Worm (Caenorhabditis elegans) whole organism, midembryonic: ENCODE results near the gene K09F6.13.

Experiments
- T22C8.4 ChIP-seq: fragments of 200-800 bp; sonication (Bioruptor generic); IDR thresholded peaks from 2 replicates; pipeline ENCODE4 v1.3.6; 2022; ENCODE audit warnings: missing genetic modification characterization, missing compliant biosample characterization
- cog-1 ChIP-seq: sonication (generic microtip); optimal IDR thresholded peaks from 2 replicates; lab custom pipeline; 2016; ENCODE audit warnings: missing genetic modification characterization, missing compliant biosample characterization
- flt-1 ChIP-seq: fragments of 200-800 bp; sonication (Bioruptor generic); IDR thresholded peaks from 2 replicates; pipeline ENCODE4 v1.3.6; 2022; ENCODE audit warnings: missing genetic modification characterization, missing compliant biosample characterization
- klf-2 ChIP-seq: fragments of 200-800 bp; sonication (Bioruptor generic); conservative IDR thresholded peaks from 2 replicates; pipeline ENCODE4 v1.3.6; 2022; ENCODE audit warnings: missing genetic modification reagents, missing genetic modification characterization, missing compliant biosample characterization
- ref-1 ChIP-seq: fragments of 200-800 bp; sonication (Bioruptor generic); conservative IDR thresholded peaks from 2 replicates; pipeline ENCODE4 v1.3.6; 2022; ENCODE audit warnings: missing genetic modification reagents, missing genetic modification characterization, missing compliant biosample characterization
- ztf-29 ChIP-seq: fragments of 200-800 bp; sonication (Bioruptor generic); IDR thresholded peaks from 2 replicates; pipeline ENCODE4 v1.3.6; 2022; ENCODE audit warnings: missing genetic modification reagents, missing genetic modification characterization, missing compliant biosample characterization

DNA sequence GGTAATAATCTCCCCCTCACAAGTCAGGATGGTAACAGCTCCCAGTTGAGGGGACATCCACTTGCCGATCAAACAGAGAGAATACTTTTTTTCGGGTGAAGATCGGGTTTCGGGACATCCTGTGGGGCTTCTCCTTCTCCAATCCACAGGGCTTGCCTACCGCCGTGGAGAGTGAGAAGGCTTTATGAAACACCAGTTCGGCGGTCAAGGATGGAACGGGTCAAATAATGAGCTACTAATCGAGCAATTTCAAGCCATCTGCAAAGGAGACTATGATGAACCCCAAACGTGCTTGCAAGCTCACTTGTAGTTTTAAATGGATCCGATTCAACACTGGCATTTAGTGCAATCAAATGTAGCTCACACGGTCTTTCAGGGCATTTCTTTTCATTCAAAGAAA lies 4.2 kb upstream of the K09F6.13 start:
- TF ChIP-seq flt-1 (GFP tag; lab: Robert Waterston, UW), result no peak
- no peak for TF ChIP-seq cog-1 (tag; lab: Kevin White, UChicago)
- TF ChIP-seq ref-1 (GFP tag; lab: Robert Waterston, UW), result no peak
- TF ChIP-seq klf-2 (GFP tag; lab: Robert Waterston, UW), result no peak
- TF ChIP-seq ztf-29 (GFP tag; lab: Robert Waterston, UW), result no peak
- TF ChIP-seq T22C8.4, result no peak
